Worm (Caenorhabditis elegans): ENCODE data around the gene nspb-12.

The nspb-12 gene

DNA sequence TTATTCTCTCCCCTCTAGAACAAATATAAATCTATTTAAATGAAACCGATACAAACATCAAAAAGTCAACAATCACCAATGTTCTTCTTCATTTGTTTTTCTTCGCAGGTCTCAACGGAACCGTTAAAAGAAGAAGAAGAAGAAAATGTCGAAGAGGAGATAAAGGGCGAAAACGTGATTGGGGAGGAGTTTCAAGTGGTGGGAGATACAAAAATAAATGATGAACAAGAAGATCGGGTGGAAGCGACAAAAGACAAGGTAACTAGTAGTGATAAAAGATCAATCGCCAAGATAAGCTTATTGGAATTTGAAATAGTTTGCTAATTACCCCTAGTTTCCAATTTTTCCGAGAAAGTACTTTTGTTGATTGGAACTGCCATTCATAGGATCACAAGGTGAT, 18.4 kb downstream of the nspb-12 start:
- no peak for TF ChIP-seq nhr-11 (tag; optimal IDR thresholded peaks at IDR 0.05)
- peak; percentile 29 for TF ChIP-seq fos-1 (tag; optimal IDR thresholded peaks at IDR 0.05)
- peak; percentile 24 for TF ChIP-seq sma-9 (GFP tag; optimal IDR thresholded peaks at IDR 0.05)
- TF ChIP-seq sma-9 (tag; optimal IDR thresholded peaks at IDR 0.05): no peak
- TF ChIP-seq lin-13 (GFP tag; optimal IDR thresholded peaks at IDR 0.05): no peak
- TF ChIP-seq sem-4 (tag; optimal IDR thresholded peaks at IDR 0.05): no peak
- TF ChIP-seq blmp-1 (tag; optimal IDR thresholded peaks at IDR 0.05; ENCODE audit: insufficient read depth): peak; percentile 31
- peak; percentile 34 for TF ChIP-seq nhr-21 (tag; optimal IDR thresholded peaks at IDR 0.05)
- peak; percentile 38 for TF ChIP-seq nhr-129 (tag; optimal IDR thresholded peaks at IDR 0.05)
- TF ChIP-seq nhr-25 (tag; optimal IDR thresholded peaks at IDR 0.05): peak; percentile 44
- TF ChIP-seq sma-3 (GFP tag; optimal IDR thresholded peaks at IDR 0.05): peak; percentile 6

- no peak for TF ChIP-seq nhr-21 (tag; optimal IDR thresholded peaks at IDR 0.05)
- TF ChIP-seq crh-2 (tag; optimal IDR thresholded peaks at IDR 0.05): peak; percentile 27
- peak; percentile 87 for TF ChIP-seq fos-1 (tag; optimal IDR thresholded peaks at IDR 0.05)
Observed at ce11 chrIII:5546730-5547129, 21.8 kb downstream of the nspb-12 start, which contains the start of gene F09F7.5. Gene F09F7.5, plus strand, starts transcription at chrIII:5546987.

DNA sequence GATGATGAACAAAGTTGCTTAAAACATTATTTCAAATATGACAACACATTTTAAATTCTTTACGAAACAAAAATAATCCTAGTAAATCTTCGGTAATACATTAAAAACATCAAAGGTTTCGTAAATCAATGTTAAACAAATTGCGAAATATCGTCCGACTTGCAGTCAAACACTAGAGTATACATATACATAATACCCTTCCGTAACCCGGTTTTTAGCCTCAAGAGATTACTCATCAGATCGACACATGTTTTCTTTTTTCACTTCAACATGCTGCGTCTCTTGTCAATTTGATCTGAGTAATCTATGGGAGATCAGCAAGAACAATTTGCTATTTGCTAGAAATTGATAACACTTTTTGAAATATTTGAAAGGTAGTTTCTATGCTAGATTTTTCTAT, 22.3 kb downstream of the nspb-12 start:
- peak; percentile 21 for TF ChIP-seq C34F6.9 (tag; optimal IDR thresholded peaks at IDR 0.05)
- TF ChIP-seq nhr-25 (tag; optimal IDR thresholded peaks at IDR 0.05): peak; percentile 12
- TF ChIP-seq zag-1 (tag; optimal IDR thresholded peaks at IDR 0.05): no peak
- TF ChIP-seq mab-5 (tag; optimal IDR thresholded peaks at IDR 0.05): no peak
- TF ChIP-seq nhr-21 (tag; optimal IDR thresholded peaks at IDR 0.05): peak; percentile 30

DNA sequence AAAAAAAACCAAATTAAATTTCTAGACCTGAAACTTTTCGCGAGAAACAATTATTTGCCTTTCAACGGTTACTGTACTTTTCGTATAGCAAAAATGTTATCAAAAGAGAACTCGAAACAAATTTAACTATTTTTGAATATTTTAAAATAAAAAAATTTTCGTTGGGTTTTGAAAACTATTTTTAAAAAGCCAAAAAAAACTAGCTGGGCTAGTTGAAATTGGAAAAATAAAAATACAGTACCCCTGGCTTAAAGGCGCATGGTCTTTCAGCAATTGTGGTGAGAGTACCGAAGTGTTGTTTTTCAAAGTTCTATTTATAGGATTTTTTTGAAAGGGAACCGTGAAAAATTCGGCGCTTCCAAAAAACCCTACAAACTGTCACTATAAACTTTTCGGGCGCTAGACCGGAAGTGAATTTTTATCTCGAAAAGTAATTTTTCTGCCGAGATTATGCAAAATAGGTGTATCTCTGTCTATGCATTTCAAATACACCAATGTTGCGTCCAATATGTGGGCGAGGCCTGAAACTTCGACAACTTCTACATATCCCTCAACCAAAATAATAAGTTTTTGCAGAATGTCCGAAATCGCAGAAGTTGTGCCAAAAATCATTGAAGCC, 24.7 kb downstream of the nspb-12 start, which contains the start of gene D1044.1:
Gene D1044.1 (plus strand): TSS at position 569 of the 619 bp plus-strand sequence.
- no peak for TF ChIP-seq mdl-1 (tag; optimal IDR thresholded peaks at IDR 0.05)
- TF ChIP-seq snpc-4 (tag; optimal IDR thresholded peaks at IDR 0.05): no peak
- TF ChIP-seq nhr-129 (tag; optimal IDR thresholded peaks at IDR 0.05): no peak
- no peak for TF ChIP-seq ztf-11 (tag; optimal IDR thresholded peaks at IDR 0.05)
- no peak for TF ChIP-seq ama-1 (optimal IDR thresholded peaks at IDR 0.05)
- no peak for TF ChIP-seq ceh-82 (tag; optimal IDR thresholded peaks at IDR 0.05)
- TF ChIP-seq nhr-237 (tag; optimal IDR thresholded peaks at IDR 0.05): no peak
- no peak for TF ChIP-seq ZK546.5 (tag; optimal IDR thresholded peaks at IDR 0.05)
- no peak for TF ChIP-seq lsy-2 (tag; optimal IDR thresholded peaks at IDR 0.05)
- TF ChIP-seq mab-5 (tag; optimal IDR thresholded peaks at IDR 0.05): no peak
- no peak for TF ChIP-seq lin-13 (GFP tag; optimal IDR thresholded peaks at IDR 0.05)
- no peak for TF ChIP-seq unc-55 (GFP tag; optimal IDR thresholded peaks at IDR 0.05)
- TF ChIP-seq nhr-77 (tag; optimal IDR thresholded peaks at IDR 0.05): no peak
- no peak for TF ChIP-seq egl-27 (tag; optimal IDR thresholded peaks at IDR 0.05)
- no peak for TF ChIP-seq ceh-16 (tag; optimal IDR thresholded peaks at IDR 0.05)
- TF ChIP-seq zag-1 (tag; optimal IDR thresholded peaks at IDR 0.05): no peak
- TF ChIP-seq sma-3 (GFP tag; optimal IDR thresholded peaks at IDR 0.05): no peak

DNA sequence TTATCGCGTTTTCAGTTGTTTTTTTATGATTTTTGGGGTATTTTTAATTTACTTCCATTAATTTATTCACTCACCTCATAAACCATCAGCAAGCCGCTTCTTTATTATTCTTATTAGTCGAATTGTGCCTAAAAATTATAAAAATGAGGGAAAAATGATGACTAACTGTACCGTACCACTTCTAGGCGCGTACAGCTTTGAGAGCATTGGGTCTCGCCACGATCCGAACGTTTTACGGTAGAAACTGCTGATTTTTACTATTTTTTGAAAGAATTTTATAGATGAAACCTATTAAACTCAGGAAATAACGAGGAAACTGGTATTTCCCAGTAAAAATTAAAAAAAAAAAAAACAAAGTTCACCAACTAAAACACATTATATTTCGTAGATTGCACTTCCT, 25.5 kb downstream of the nspb-12 start, which contains the start of gene D1044.6:
Gene D1044.6 (minus strand): TSS at position 128 of the 400 bp plus-strand sequence.
- TF ChIP-seq unc-55 (GFP tag; optimal IDR thresholded peaks at IDR 0.05): no peak
- no peak for TF ChIP-seq ceh-82 (tag; optimal IDR thresholded peaks at IDR 0.05)
- no peak for TF ChIP-seq sem-4 (tag; optimal IDR thresholded peaks at IDR 0.05)
- TF ChIP-seq gmeb-1 (tag; optimal IDR thresholded peaks at IDR 0.05): no peak
- no peak for TF ChIP-seq sma-9 (GFP tag; optimal IDR thresholded peaks at IDR 0.05)
- TF ChIP-seq sma-9 (tag; optimal IDR thresholded peaks at IDR 0.05): no peak

ce11 chrIII:5541777-5542176, 26.8 kb downstream of the nspb-12 start:
- TF ChIP-seq crh-2 (tag; optimal IDR thresholded peaks at IDR 0.05) (no peak), ztf-4 (tag; optimal IDR thresholded peaks at IDR 0.05) (no peak), sma-3 (GFP tag; optimal IDR thresholded peaks at IDR 0.05) (no peak), alr-1 (tag; optimal IDR thresholded peaks at IDR 0.05) (no peak), nhr-25 (tag; optimal IDR thresholded peaks at IDR 0.05) (no peak), elt-1 (tag; optimal IDR thresholded peaks at IDR 0.05) (no peak), ZK546.5 (tag; optimal IDR thresholded peaks at IDR 0.05) (no peak), lin-39 (tag; optimal IDR thresholded peaks at IDR 0.05) (no peak), ama-1 (optimal IDR thresholded peaks at IDR 0.05) (no peak), elt-3 (tag; optimal IDR thresholded peaks at IDR 0.05) (no peak), nhr-12 (tag; optimal IDR thresholded peaks at IDR 0.05) (no peak), Y55F3AM.14 (GFP tag; optimal IDR thresholded peaks at IDR 0.05) (no peak), ceh-16 (tag; optimal IDR thresholded peaks at IDR 0.05) (no peak)

All from whole organism, L2 larva.